Fruit fly (Drosophila melanogaster) whole organism, adult: ENCODE results near the gene CG1632.

Source experiments
- CG11617 ChIP-seq: fragments of 200-800 bp; sonication (Bioruptor generic); optimal IDR thresholded peaks from 2 replicates; lab custom pipeline; 2017; ENCODE audit warnings: mild to moderate bottlenecking, missing biosample characterization, missing genetic modification reagents, missing genetic modification characterization
- CG12768 ChIP-seq: fragments of 200-800 bp; sonication (Bioruptor generic); optimal IDR thresholded peaks from 2 replicates; lab custom pipeline; 2017; ENCODE audit warnings: missing biosample characterization, missing genetic modification characterization, mild to moderate bottlenecking, moderate library complexity, missing genetic modification reagents
- Clk ChIP-seq: fragments of 200-800 bp; sonication (Bioruptor generic); optimal IDR thresholded peaks from 2 replicates; lab custom pipeline; 2017; ENCODE audit warnings: missing biosample characterization, missing genetic modification characterization
- Crg-1 ChIP-seq: fragments of 200-800 bp; sonication (Bioruptor generic); optimal IDR thresholded peaks from 2 replicates; lab custom pipeline; 2016; ENCODE audit warnings: missing biosample characterization, missing genetic modification characterization
- bab1 ChIP-seq: fragments of 200-800 bp; sonication (Bioruptor generic); optimal IDR thresholded peaks from 3 replicates; lab custom pipeline; 2019; ENCODE audit warnings: missing biosample characterization, mild to moderate bottlenecking, missing genetic modification characterization, moderate library complexity

DNA sequence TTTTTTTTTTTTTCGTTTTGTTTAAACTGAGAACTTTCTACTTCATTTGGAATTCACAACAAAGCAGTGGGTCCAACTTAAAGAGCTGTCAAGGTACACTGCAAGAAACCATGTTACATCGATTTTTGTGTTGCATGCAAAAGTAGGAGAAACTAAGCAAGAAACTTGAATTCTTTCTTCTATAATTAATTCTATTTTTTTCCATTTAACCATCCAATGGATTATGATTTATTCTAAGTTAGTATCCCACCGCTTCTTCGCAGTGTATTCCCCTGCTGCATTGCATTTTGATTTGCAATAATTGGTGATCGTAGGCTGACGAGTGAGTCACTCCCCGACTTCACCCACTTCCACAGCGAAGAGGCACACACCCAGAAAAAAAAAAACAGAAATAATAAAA lies 7.4 kb downstream of the CG1632 start:
- TF ChIP-seq Clk (GFP tag; lab: Kevin White, UChicago) (no peak), CG12768 (GFP tag; lab: Kevin White, UChicago) (no peak), CG11617 (GFP tag; lab: Kevin White, UChicago) (no peak), Crg-1 (GFP tag; lab: Kevin White, UChicago) (no peak), bab1 (GFP tag; lab: Kevin White, UChicago) (peak; percentile 70)
